Fruit fly (Drosophila melanogaster): ENCODE measurements around the gene Cpr64Aa.

The Cpr64Aa gene

dm6 chr3L:4232227-4232626 is 23.2 kb upstream of the Cpr64Aa start (continued):
- TF ChIP-seq CG3281 (GFP tag; optimal IDR thresholded peaks at IDR 0.05) (no peak), lov (optimal IDR thresholded peaks at IDR 0.05) (no peak), lov (GFP tag; IDR thresholded peaks at IDR 0.05) (0 out of 3 replicates have a peak, but pooled peaks have one; percentile 61), B-H2 (GFP tag; optimal IDR thresholded peaks at IDR 0.05) (no peak), her (GFP tag; optimal IDR thresholded peaks at IDR 0.05) (no peak), NfI (GFP tag; optimal IDR thresholded peaks at IDR 0.05) (no peak), emc (GFP tag; optimal IDR thresholded peaks at IDR 0.05) (no peak), HLHmδ (GFP tag; optimal IDR thresholded peaks at IDR 0.05) (peak; percentile 53), CG1832 (GFP tag; optimal IDR thresholded peaks at IDR 0.05) (peak; percentile 33), CG13424 (tag; optimal IDR thresholded peaks at IDR 0.05) (no peak), CG6813 (GFP tag; optimal IDR thresholded peaks at IDR 0.05) (peak; percentile 28), zen (tag; optimal IDR thresholded peaks at IDR 0.05) (peak; percentile 9), Rfx (GFP tag; IDR thresholded peaks at IDR 0.05) (no peak), CG15479 (GFP tag; optimal IDR thresholded peaks at IDR 0.05) (peak; percentile 64), fd102C (GFP tag; optimal IDR thresholded peaks at IDR 0.05) (no peak), kay (GFP tag; optimal IDR thresholded peaks at IDR 0.05) (peak; percentile 71), CkIIα-i1 (GFP tag; IDR thresholded peaks at IDR 0.05) (no peak), kni (GFP tag; optimal IDR thresholded peaks at IDR 0.05) (peak; percentile 97), bbx (GFP tag; IDR thresholded peaks at IDR 0.05; ENCODE audit: partially characterized antibody) (0 out of 2 replicates have a peak, but pooled peaks have one; percentile 23), CG6272 (GFP tag; IDR thresholded peaks at IDR 0.05) (0 out of 2 replicates have a peak, but pooled peaks have one; percentile 32), seq (GFP tag; IDR thresholded peaks at IDR 0.05) (0 out of 2 replicates have a peak, but pooled peaks have one; percentile 15), CG6791 (GFP tag; IDR thresholded peaks at IDR 0.05; ENCODE audit: partially characterized antibody) (no peak), gfzf (GFP tag; optimal IDR thresholded peaks at IDR 0.05) (no peak), gt (GFP tag; IDR thresholded peaks at IDR 0.05) (no peak; the same call in 1 of the 2 replicates), CG10274 (GFP tag; optimal IDR thresholded peaks at IDR 0.05) (no peak), ci (GFP tag; IDR thresholded peaks at IDR 0.05) (peak; percentile 56; the same call in 1 of the 3 replicates), tll (GFP tag; optimal IDR thresholded peaks at IDR 0.05) (peak in 1 of 2 experiments; percentile 88), pan (optimal IDR thresholded peaks at IDR 0.05) (no peak), pan (GFP tag; optimal IDR thresholded peaks at IDR 0.05 in 1 of 2, IDR thresholded peaks at IDR 0.05 in 1 of 2) (peak in 1 of 2 experiments; percentile 9), lab (GFP tag; optimal IDR thresholded peaks at IDR 0.05) (no peak), dysf (GFP tag; IDR thresholded peaks at IDR 0.05) (no peak), CG7556 (GFP tag; optimal IDR thresholded peaks at IDR 0.05) (no peak), sim (GFP tag; IDR thresholded peaks at IDR 0.05) (no peak), Tbp (GFP tag; optimal IDR thresholded peaks at IDR 0.05) (no peak), nau (GFP tag; optimal IDR thresholded peaks at IDR 0.05) (no peak), Dbx (GFP tag; IDR thresholded peaks at IDR 0.05) (no peak), CG7786 (GFP tag; optimal IDR thresholded peaks at IDR 0.05) (no peak), CG17912 (GFP tag; optimal IDR thresholded peaks at IDR 0.05) (no peak), CG14667 (GFP tag; IDR thresholded peaks at IDR 0.05) (no peak), Neu2 (GFP tag; optimal IDR thresholded peaks at IDR 0.05; ENCODE audit: borderline replicate concordance) (no peak), Lim3 (GFP tag; IDR thresholded peaks at IDR 0.05) (no peak), CG18011 (GFP tag; optimal IDR thresholded peaks at IDR 0.05) (no peak), B-H1 (GFP tag; IDR thresholded peaks at IDR 0.05) (no peak), gsb (GFP tag; IDR thresholded peaks at IDR 0.05) (no peak), Nf-YC (tag; optimal IDR thresholded peaks at IDR 0.05) (peak; percentile 3), dmrt99B (tag; optimal IDR thresholded peaks at IDR 0.05) (no peak), CG9876 (GFP tag; optimal IDR thresholded peaks at IDR 0.05) (no peak), cg (GFP tag; optimal IDR thresholded peaks at IDR 0.05) (peak; percentile 72), az2 (GFP tag; optimal IDR thresholded peaks at IDR 0.05) (no peak), CG7372 (GFP tag; IDR thresholded peaks at IDR 0.05) (no peak), p53 (GFP tag; optimal IDR thresholded peaks at IDR 0.05) (no peak)

All from whole organism, embryonic.